Fruit fly (Drosophila melanogaster): Measurements from ENCODE around the gene CG14238.

DNA sequence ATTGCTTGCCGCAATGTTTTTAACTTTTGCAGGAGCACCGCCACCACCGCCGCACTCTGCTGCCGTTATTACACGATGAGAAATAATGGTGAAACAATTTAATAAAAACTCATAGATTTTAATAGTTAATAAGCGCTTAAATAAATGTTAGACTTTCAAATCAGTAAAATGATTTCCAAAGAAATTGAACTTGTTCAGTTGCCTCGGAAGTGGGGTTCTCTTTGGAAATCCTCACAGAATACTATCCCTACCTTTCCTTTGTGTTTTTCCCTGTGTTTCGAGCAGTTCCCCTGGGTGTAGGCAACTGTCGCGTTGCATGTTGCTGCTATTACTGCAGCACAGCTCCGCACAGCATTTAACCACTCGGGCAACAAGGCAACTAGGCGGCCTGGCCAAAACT is 29.8 kb upstream of the CG14238 start:
- TF ChIP-seq CG32121 (GFP tag; IDR thresholded peaks at IDR 0.05) (no peak), Ets98B (GFP tag; IDR thresholded peaks at IDR 0.05) (no peak), CG34367 (tag; optimal IDR thresholded peaks at IDR 0.05) (peak; percentile 28)

Measured in whole organism, pupa.